Worm (Caenorhabditis elegans): Measurements from ENCODE around the gene kin-21.

DNA sequence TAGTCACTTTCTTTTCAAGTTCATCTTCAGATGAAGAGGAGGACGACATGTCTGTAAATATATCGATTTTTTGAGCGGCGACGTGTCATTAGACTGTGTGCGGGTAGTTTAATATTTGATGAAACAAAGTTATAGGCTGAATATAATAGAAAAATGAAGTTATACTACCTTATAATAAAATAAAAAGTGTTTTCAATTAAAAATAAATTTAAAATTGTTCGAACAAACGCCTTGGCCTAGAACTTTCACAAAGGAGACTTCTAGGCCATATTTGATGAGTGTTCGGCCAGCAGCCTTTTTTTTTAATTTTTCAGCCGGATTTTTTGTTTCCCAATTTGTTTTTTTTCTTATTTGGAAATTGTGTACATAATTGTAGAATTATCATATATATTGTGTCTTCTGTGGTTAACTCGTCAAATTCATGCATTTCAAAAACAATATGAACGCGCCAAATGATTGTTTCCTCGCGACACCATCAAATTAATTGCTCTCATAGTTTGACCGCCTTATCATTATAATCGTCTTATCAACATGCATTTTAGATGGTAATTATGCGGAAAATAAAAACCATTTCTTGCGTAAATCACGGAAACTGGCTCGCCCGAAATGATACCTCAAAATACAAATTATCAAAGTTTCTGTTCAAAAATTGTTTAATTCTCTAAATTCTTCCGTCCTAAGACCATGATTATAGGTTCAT, 35.2 kb upstream of the kin-21 start, which contains the start of gene T13F2.2:
- TF ChIP-seq lin-39 (tag; optimal IDR thresholded peaks at IDR 0.05) (no peak), snpc-4 (tag; optimal IDR thresholded peaks at IDR 0.05) (no peak), lin-13 (GFP tag; optimal IDR thresholded peaks at IDR 0.05) (no peak), elt-2 (tag; optimal IDR thresholded peaks at IDR 0.05) (peak; percentile 63), mdl-1 (tag; optimal IDR thresholded peaks at IDR 0.05) (no peak), mep-1 (tag; optimal IDR thresholded peaks at IDR 0.05) (no peak), ztf-11 (tag; optimal IDR thresholded peaks at IDR 0.05) (peak in 1 of 2 experiments; percentile 22)

Measured in whole organism, L1 larva.